Fruit fly (Drosophila melanogaster) whole organism, pupa: ENCODE results near the gene CG46465.

Experiments
- CG10348 ChIP-seq: fragments of 200-800 bp; sonication (Bioruptor generic); IDR thresholded peaks from 2 replicates; pipeline ENCODE4 v1.3.6; 2022; ENCODE audit warnings: missing biosample characterization, missing genetic modification characterization
- CG13204 ChIP-seq: fragments of 200-800 bp; sonication (Bioruptor generic); optimal IDR thresholded peaks from 2 replicates; lab custom pipeline; 2018; ENCODE audit warnings: missing biosample characterization, mild to moderate bottlenecking, missing genetic modification characterization, moderate library complexity
- CG14655 ChIP-seq: fragments of 200-800 bp; sonication (Bioruptor generic); optimal IDR thresholded peaks from 3 replicates; lab custom pipeline; 2017; ENCODE audit warnings: mild to moderate bottlenecking, missing biosample characterization, missing genetic modification reagents, missing genetic modification characterization
- CG17806 ChIP-seq: fragments of 200-800 bp; sonication (Bioruptor generic); optimal IDR thresholded peaks from 2 replicates; lab custom pipeline; 2018; ENCODE audit warnings: missing biosample characterization, mild to moderate bottlenecking, missing genetic modification characterization, moderate library complexity
- CG8301 ChIP-seq: fragments of 200-800 bp; sonication (Bioruptor generic); optimal IDR thresholded peaks from 2 replicates; lab custom pipeline; 2018; ENCODE audit warnings: missing biosample characterization, mild to moderate bottlenecking, missing genetic modification characterization
- CG9948 ChIP-seq: fragments of 200-800 bp; sonication (Bioruptor generic); optimal IDR thresholded peaks from 2 replicates; lab custom pipeline; 2018; ENCODE audit warnings: missing biosample characterization, mild to moderate bottlenecking, missing genetic modification characterization, moderate library complexity

- TF ChIP-seq CG17806 (tag; lab: Kevin White, UChicago) (no peak), CG9948 (no peak), CG14655 (GFP tag; lab: Kevin White, UChicago) (no peak), CG13204 (GFP tag; lab: Kevin White, UChicago) (no peak), CG10348 (GFP tag; lab: Robert Waterston, UW) (no peak), CG8301 (no peak)
Measured at dm6 chr2L:18954255-18954715, 38.0 kb upstream of the CG46465 start, which contains the start of gene CG10621.
